Fruit fly (Drosophila melanogaster): Measurements from ENCODE around the gene Obp69a.

Gene Obp69a

dm6 chr3L:12408513-12409320, 12.7 kb downstream of the Obp69a start (continued):
- TF ChIP-seq CG31224 (GFP tag; IDR thresholded peaks at IDR 0.05) (0 out of 2 replicates have a peak, but pooled peaks have one; percentile 47), HLH54F (GFP tag; optimal IDR thresholded peaks at IDR 0.05) (peak; percentile 38), CG11504 (tag; optimal IDR thresholded peaks at IDR 0.05) (no peak), unpg (GFP tag; optimal IDR thresholded peaks at IDR 0.05) (no peak), ERR (GFP tag; optimal IDR thresholded peaks at IDR 0.05) (peak; percentile 88), CG12071 (GFP tag; optimal IDR thresholded peaks at IDR 0.05) (peak; percentile 41), CG7963 (GFP tag; IDR thresholded peaks at IDR 0.05; ENCODE audit: partially characterized antibody) (no peak), Camta (GFP tag; optimal IDR thresholded peaks at IDR 0.05) (peak; percentile 26), CG6791 (GFP tag; IDR thresholded peaks at IDR 0.05; ENCODE audit: partially characterized antibody) (no peak), twi (tag; optimal IDR thresholded peaks at IDR 0.05) (no peak), YL-1 (GFP tag; optimal IDR thresholded peaks at IDR 0.05) (no peak), h (optimal IDR thresholded peaks at IDR 0.05) (no peak), zen (tag; optimal IDR thresholded peaks at IDR 0.05) (no peak), CG3847 (GFP tag; IDR thresholded peaks at IDR 0.05) (0 out of 2 replicates have a peak, but pooled peaks have one; percentile 15), CG12942 (GFP tag; optimal IDR thresholded peaks at IDR 0.05) (no peak), ro (GFP tag; IDR thresholded peaks at IDR 0.05) (no peak), CG4328 (GFP tag; optimal IDR thresholded peaks at IDR 0.05) (peak; percentile 38), CG16779 (GFP tag; IDR thresholded peaks at IDR 0.05) (no peak), fru (optimal IDR thresholded peaks at IDR 0.05) (no peak), sug (tag; optimal IDR thresholded peaks at IDR 0.05) (peak; percentile 84), emc (GFP tag; optimal IDR thresholded peaks at IDR 0.05) (no peak), Gsc (GFP tag; IDR thresholded peaks at IDR 0.05) (no peak), CG7372 (GFP tag; IDR thresholded peaks at IDR 0.05) (no peak), CG7556 (GFP tag; optimal IDR thresholded peaks at IDR 0.05) (peak; percentile 36), CG14710 (tag; optimal IDR thresholded peaks at IDR 0.05) (no peak), zf30C (GFP tag; optimal IDR thresholded peaks at IDR 0.05) (no peak), CG11560 (tag; IDR thresholded peaks at IDR 0.05) (no peak), CG8924 (tag; optimal IDR thresholded peaks at IDR 0.05) (no peak), CG4282 (GFP tag; optimal IDR thresholded peaks at IDR 0.05) (no peak), CG17328 (GFP tag; IDR thresholded peaks at IDR 0.05) (no peak), CG9727 (GFP tag; optimal IDR thresholded peaks at IDR 0.05) (peak; percentile 16), CG3065 (GFP tag; optimal IDR thresholded peaks at IDR 0.05) (no peak), B-H2 (GFP tag; optimal IDR thresholded peaks at IDR 0.05) (peak; percentile 57), ems (GFP tag; optimal IDR thresholded peaks at IDR 0.05) (no peak), kay (GFP tag; optimal IDR thresholded peaks at IDR 0.05) (peak; percentile 32), grau (tag; optimal IDR thresholded peaks at IDR 0.05) (peak; percentile 22), CrebB (tag; optimal IDR thresholded peaks at IDR 0.05) (peak; percentile 3), CG6689 (GFP tag; IDR thresholded peaks at IDR 0.05) (no peak), CG6765 (GFP tag; optimal IDR thresholded peaks at IDR 0.05) (peak; percentile 8), CG34376 (GFP tag; optimal IDR thresholded peaks at IDR 0.05) (peak; percentile 88), Stat92E (GFP tag; optimal IDR thresholded peaks at IDR 0.05) (no peak), CG5245 (GFP tag; optimal IDR thresholded peaks at IDR 0.05) (no peak), Poxn (GFP tag; IDR thresholded peaks at IDR 0.05) (no peak), sqz (GFP tag; optimal IDR thresholded peaks at IDR 0.05) (no peak), Mad (GFP tag; optimal IDR thresholded peaks at IDR 0.05) (no peak), CG30431 (GFP tag; optimal IDR thresholded peaks at IDR 0.05) (no peak), CG2129 (GFP tag; IDR thresholded peaks at IDR 0.05; ENCODE audit: partially characterized antibody) (no peak), CG13894 (tag; optimal IDR thresholded peaks at IDR 0.05) (peak; percentile 69), CG6175 (GFP tag; IDR thresholded peaks at IDR 0.05) (peak; percentile 83), CG11398 (GFP tag; optimal IDR thresholded peaks at IDR 0.05) (no peak)
